2 worm cellular contexts compared by ENCODE assay signal in the genomic region with DNA sequence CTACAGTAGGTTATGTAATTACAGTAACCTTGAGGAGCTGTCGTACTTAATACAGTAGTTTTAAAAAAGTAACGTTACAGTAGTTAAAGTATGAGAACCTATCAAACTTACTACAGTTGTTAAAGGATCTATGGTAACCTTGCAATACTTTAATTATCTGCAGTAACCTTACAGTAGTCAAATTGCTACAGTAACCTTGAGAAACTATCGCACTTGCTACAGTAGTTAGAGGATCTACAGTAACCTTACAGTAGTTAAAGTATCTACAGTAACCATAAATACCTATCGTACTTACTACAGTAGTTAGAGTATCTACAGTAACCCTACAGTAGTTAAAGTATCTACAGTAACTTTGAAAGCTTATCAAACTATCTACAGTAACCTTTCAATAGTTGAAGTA.
TF ChIP-seq lines count a peak whose summit lies in the region.

No protein-coding gene starts in this region.

TF ChIP-seq in whole organism, L4 larva, 104 proteins besides CTCF, POLR2A, EP300 and RAD21:
- TF ChIP-seq madf-5 (GFP tag; IDR thresholded peaks at IDR 0.05; lab: Robert Waterston, UW), result no peak
- no peak for TF ChIP-seq tag-97 (GFP tag; IDR thresholded peaks at IDR 0.05; lab: Robert Waterston, UW)
- 0 out of 2 replicates have a peak, but pooled peaks have one; percentile 3 for TF ChIP-seq lin-38 (GFP tag; IDR thresholded peaks at IDR 0.05; lab: Robert Waterston, UW)
- peak in 1 of 2 experiments; percentile 91 for TF ChIP-seq unc-62 (GFP tag; optimal IDR thresholded peaks at IDR 0.05 in 1 of 2; lab: Kevin White, UChicago)
- TF ChIP-seq unc-62 (tag; optimal IDR thresholded peaks at IDR 0.05; lab: Kevin White, UChicago), result no peak
- no peak for TF ChIP-seq T26A8.4 (GFP tag; IDR thresholded peaks at IDR 0.05; lab: Robert Waterston, UW)
- TF ChIP-seq ceh-62 (tag; optimal IDR thresholded peaks at IDR 0.05; lab: Kevin White, UChicago), result no peak
- TF ChIP-seq daf-8 (GFP tag; IDR thresholded peaks at IDR 0.05; lab: Robert Waterston, UW), result no peak
- TF ChIP-seq D1046.2 (GFP tag; IDR thresholded peaks at IDR 0.05; lab: Robert Waterston, UW), result no peak
- TF ChIP-seq tra-1 (GFP tag; IDR thresholded peaks at IDR 0.05; lab: Robert Waterston, UW), result no peak
- TF ChIP-seq mdt-29 (GFP tag; IDR thresholded peaks at IDR 0.05; lab: Robert Waterston, UW), result no peak
- TF ChIP-seq hlh-30 (tag; optimal IDR thresholded peaks at IDR 0.05; lab: Kevin White, UChicago; ENCODE audit: insufficient read depth), result no peak

TF ChIP-seq in whole organism, young adult, 124 proteins besides CTCF, POLR2A, EP300 and RAD21:
- TF ChIP-seq tbp1 (GFP tag; optimal IDR thresholded peaks at IDR 0.05; lab: Kevin White, UChicago) (no peak), akir-1 (GFP tag; optimal IDR thresholded peaks at IDR 0.05; lab: Kevin White, UChicago) (peak; percentile 5)
